Fruit fly (Drosophila melanogaster) whole organism, embryonic: Measurements from ENCODE around the gene CG42449.

ENCODE experiments used
- Bdp1 ChIP-seq: fragments of 200-800 bp; sonication (Bioruptor generic); optimal IDR thresholded peaks from 3 replicates; lab custom pipeline; 2016; ENCODE audit warnings: missing biosample characterization, missing genetic modification characterization
- CG10565 ChIP-seq: fragments of 200-800 bp; sonication (Bioruptor generic); optimal IDR thresholded peaks from 3 replicates; lab custom pipeline; 2016; ENCODE audit warnings: missing biosample characterization, mild to moderate bottlenecking, missing genetic modification characterization
- CG12942 ChIP-seq: fragments of 200-800 bp; sonication (Bioruptor generic); optimal IDR thresholded peaks from 3 replicates; lab custom pipeline; 2016; ENCODE audit warnings: missing biosample characterization, missing genetic modification characterization
- CG13424 ChIP-seq: fragments of 200-800 bp; sonication (Bioruptor generic); optimal IDR thresholded peaks from 2 replicates; lab custom pipeline; 2019; ENCODE audit warnings: missing biosample characterization, mild to moderate bottlenecking, missing genetic modification characterization, moderate library complexity
- CG14441 ChIP-seq: fragments of 200-800 bp; sonication (Bioruptor generic); IDR thresholded peaks from 2 replicates; pipeline ENCODE4 v1.3.6; 2022; ENCODE audit warnings: missing biosample characterization, missing genetic modification characterization
- CG2120 ChIP-seq: fragments of 200-800 bp; sonication (Bioruptor generic); optimal IDR thresholded peaks from 3 replicates; lab custom pipeline; 2016; ENCODE audit warnings: missing biosample characterization, missing genetic modification characterization
- CG2129 ChIP-seq: fragments of 200-800 bp; sonication (Bioruptor generic); IDR thresholded peaks from 2 replicates; pipeline ENCODE4 v1.3.6; 2022; ENCODE audit warnings: missing biosample characterization, missing genetic modification characterization; ENCODE audit not compliant: partially characterized antibody
- CG3065 ChIP-seq: fragments of 200-800 bp; sonication (Bioruptor generic); optimal IDR thresholded peaks from 2 replicates; lab custom pipeline; 2016; ENCODE audit warnings: missing biosample characterization, missing genetic modification characterization
- CG31388 ChIP-seq: fragments of 200-800 bp; sonication (Bioruptor generic); optimal IDR thresholded peaks from 2 replicates; lab custom pipeline; 2016; ENCODE audit warnings: missing biosample characterization, missing genetic modification characterization
- CG4617 ChIP-seq: fragments of 200-800 bp; sonication (Bioruptor generic); optimal IDR thresholded peaks from 3 replicates; lab custom pipeline; 2016; ENCODE audit warnings: missing biosample characterization, missing genetic modification characterization, borderline replicate concordance
- CG6689 ChIP-seq: fragments of 200-800 bp; sonication (Bioruptor generic); IDR thresholded peaks from 2 replicates; pipeline ENCODE4 v1.3.6; 2022; ENCODE audit warnings: missing biosample characterization, missing genetic modification characterization
- CG6765 ChIP-seq: fragments of 200-800 bp; sonication (Bioruptor generic); optimal IDR thresholded peaks from 3 replicates; lab custom pipeline; 2017; ENCODE audit warnings: missing biosample characterization, mild to moderate bottlenecking, missing genetic modification characterization
- CG6791 ChIP-seq: fragments of 200-800 bp; sonication (Bioruptor generic); IDR thresholded peaks from 3 replicates; pipeline ENCODE4 v1.3.6; 2022; ENCODE audit warnings: missing biosample characterization, missing genetic modification characterization; ENCODE audit not compliant: partially characterized antibody
- CG8478 ChIP-seq: fragments of >200 bp; optimal IDR thresholded peaks from 2 replicates; lab custom pipeline; 2018
- CG9727 ChIP-seq: fragments of 200-800 bp; sonication (Bioruptor generic); optimal IDR thresholded peaks from 3 replicates; lab custom pipeline; 2017; ENCODE audit warnings: missing biosample characterization, mild to moderate bottlenecking, missing genetic modification characterization
- CG9932 ChIP-seq: fragments of 200-800 bp; sonication (Bioruptor generic); IDR thresholded peaks from 2 replicates; pipeline ENCODE4 v1.3.6; 2022; ENCODE audit warnings: missing biosample characterization, missing genetic modification characterization
- Deaf1 ChIP-seq: fragments of 200-800 bp; optimal IDR thresholded peaks from 3 replicates; lab custom pipeline; 2019; ENCODE audit warnings: missing biosample characterization, mild to moderate bottlenecking, missing genetic modification characterization, moderate library complexity
- Dip3 ChIP-seq: fragments of 200-800 bp; sonication (Bioruptor generic); optimal IDR thresholded peaks from 3 replicates; lab custom pipeline; 2016; ENCODE audit warnings: missing biosample characterization, missing genetic modification characterization
- Dref ChIP-seq: fragments of 200-800 bp; sonication (Bioruptor generic); IDR thresholded peaks from 2 replicates; pipeline ENCODE4 v1.3.6; 2022; ENCODE audit warnings: missing biosample characterization, missing genetic modification characterization
- Gsc ChIP-seq: fragments of 200-800 bp; sonication (Bioruptor generic); IDR thresholded peaks from 2 replicates; pipeline ENCODE4 v1.3.6; 2022; ENCODE audit warnings: missing biosample characterization, missing genetic modification characterization
- MBD-R2 ChIP-seq: fragments of 200-800 bp; sonication (Bioruptor generic); IDR thresholded peaks from 2 replicates; pipeline ENCODE4 v1.3.6; 2022; ENCODE audit warnings: missing biosample characterization, missing genetic modification characterization
- NC2β ChIP-seq: fragments of 200-800 bp; sonication (Bioruptor generic); optimal IDR thresholded peaks from 2 replicates; lab custom pipeline; 2016; ENCODE audit warnings: missing biosample characterization, missing genetic modification characterization
- Scr ChIP-seq: fragments of 200-800 bp; sonication (Bioruptor generic); IDR thresholded peaks from 2 replicates; pipeline ENCODE4 v1.3.6; 2022; ENCODE audit warnings: missing biosample characterization, missing genetic modification characterization; ENCODE audit not compliant: partially characterized antibody
- chinmo ChIP-seq: fragments of 200-800 bp; sonication (Bioruptor generic); IDR thresholded peaks from 4 replicates; pipeline ENCODE4 v1.3.6; 2022; ENCODE audit warnings: missing biosample characterization, missing genetic modification characterization; ENCODE audit not compliant: partially characterized antibody
- croc ChIP-seq: fragments of 200-800 bp; sonication (Bioruptor generic); conservative IDR thresholded peaks from 3 replicates; pipeline ENCODE4 v1.3.6; 2022; ENCODE audit warnings: missing biosample characterization, missing genetic modification characterization
- dati ChIP-seq: fragments of 200-800 bp; sonication (Bioruptor generic); IDR thresholded peaks from 2 replicates; pipeline ENCODE4 v1.3.6; 2022; ENCODE audit warnings: missing biosample characterization, missing genetic modification characterization
- gem ChIP-seq: fragments of 200-800 bp; sonication (Bioruptor generic); optimal IDR thresholded peaks from 2 replicates; lab custom pipeline; 2019; ENCODE audit warnings: missing biosample characterization, mild to moderate bottlenecking, missing genetic modification characterization, moderate library complexity
- gsb-n ChIP-seq: fragments of 200-800 bp; sonication (Bioruptor generic); optimal IDR thresholded peaks from 3 replicates; lab custom pipeline; 2018; ENCODE audit warnings: missing biosample characterization, mild to moderate bottlenecking, missing genetic modification characterization
- lov ChIP-seq, 2 experiments: fragments of 200-800 bp in 1 of 2; fragments of >200 bp in 1 of 2; sonication (Bioruptor generic) in 1 of 2; IDR thresholded peaks in 1 of 2; optimal IDR thresholded peaks in 1 of 2; 2 replicates in 1 of 2; 3 replicates in 1 of 2; pipeline versions ENCODE4 v1.3.6 to Lab custom; 2017 to 2022; ENCODE audit warnings: missing biosample characterization in 1 of 2, missing genetic modification characterization in 1 of 2
- maf-S ChIP-seq: fragments of 200-800 bp; sonication (Bioruptor generic); optimal IDR thresholded peaks from 2 replicates; lab custom pipeline; 2016; ENCODE audit warnings: missing biosample characterization, missing genetic modification characterization
- pfk ChIP-seq: fragments of 200-800 bp; sonication (Bioruptor generic); optimal IDR thresholded peaks from 2 replicates; lab custom pipeline; 2018; ENCODE audit warnings: missing biosample characterization, mild to moderate bottlenecking, missing genetic modification characterization, moderate library complexity
- pita ChIP-seq: fragments of 200-800 bp; sonication (Bioruptor generic); optimal IDR thresholded peaks from 2 replicates; lab custom pipeline; 2017; ENCODE audit warnings: missing biosample characterization, mild to moderate bottlenecking, missing genetic modification characterization
- pzg ChIP-seq: fragments of 200-800 bp; sonication (Bioruptor generic); optimal IDR thresholded peaks from 3 replicates; lab custom pipeline; 2018; ENCODE audit warnings: missing biosample characterization, mild to moderate bottlenecking, missing genetic modification characterization, moderate library complexity
- ranshi ChIP-seq: fragments of 200-800 bp; sonication (Bioruptor generic); IDR thresholded peaks from 2 replicates; pipeline ENCODE4 v1.3.6; 2022; ENCODE audit warnings: missing biosample characterization, missing genetic modification characterization
- rib ChIP-seq: fragments of 200-800 bp; sonication (Bioruptor generic); IDR thresholded peaks from 2 replicates; pipeline ENCODE4 v1.3.6; 2022; ENCODE audit warnings: missing biosample characterization, missing genetic modification characterization
- row ChIP-seq: fragments of 200-800 bp; sonication (Bioruptor generic); IDR thresholded peaks from 3 replicates; pipeline ENCODE4 v1.3.6; 2022; ENCODE audit warnings: missing biosample characterization, missing genetic modification characterization
- sd ChIP-seq: fragments of 200-800 bp; sonication (Bioruptor generic); optimal IDR thresholded peaks from 3 replicates; lab custom pipeline; 2018; ENCODE audit warnings: missing biosample characterization, mild to moderate bottlenecking, missing genetic modification characterization, moderate library complexity
- sim ChIP-seq: fragments of 200-800 bp; sonication (Bioruptor generic); IDR thresholded peaks from 2 replicates; pipeline ENCODE4 v1.3.6; 2022; ENCODE audit warnings: missing biosample characterization, missing genetic modification characterization
- sna ChIP-seq: fragments of 200-800 bp; sonication (Bioruptor generic); IDR thresholded peaks from 2 replicates; pipeline ENCODE4 v1.3.6; 2022; ENCODE audit warnings: missing biosample characterization, missing genetic modification characterization; ENCODE audit not compliant: partially characterized antibody
- unc-4 ChIP-seq: fragments of 200-800 bp; sonication (Bioruptor generic); IDR thresholded peaks from 2 replicates; pipeline ENCODE4 v1.3.6; 2022; ENCODE audit warnings: missing biosample characterization, missing genetic modification characterization; ENCODE audit not compliant: partially characterized antibody

Gene CG42449

DNA sequence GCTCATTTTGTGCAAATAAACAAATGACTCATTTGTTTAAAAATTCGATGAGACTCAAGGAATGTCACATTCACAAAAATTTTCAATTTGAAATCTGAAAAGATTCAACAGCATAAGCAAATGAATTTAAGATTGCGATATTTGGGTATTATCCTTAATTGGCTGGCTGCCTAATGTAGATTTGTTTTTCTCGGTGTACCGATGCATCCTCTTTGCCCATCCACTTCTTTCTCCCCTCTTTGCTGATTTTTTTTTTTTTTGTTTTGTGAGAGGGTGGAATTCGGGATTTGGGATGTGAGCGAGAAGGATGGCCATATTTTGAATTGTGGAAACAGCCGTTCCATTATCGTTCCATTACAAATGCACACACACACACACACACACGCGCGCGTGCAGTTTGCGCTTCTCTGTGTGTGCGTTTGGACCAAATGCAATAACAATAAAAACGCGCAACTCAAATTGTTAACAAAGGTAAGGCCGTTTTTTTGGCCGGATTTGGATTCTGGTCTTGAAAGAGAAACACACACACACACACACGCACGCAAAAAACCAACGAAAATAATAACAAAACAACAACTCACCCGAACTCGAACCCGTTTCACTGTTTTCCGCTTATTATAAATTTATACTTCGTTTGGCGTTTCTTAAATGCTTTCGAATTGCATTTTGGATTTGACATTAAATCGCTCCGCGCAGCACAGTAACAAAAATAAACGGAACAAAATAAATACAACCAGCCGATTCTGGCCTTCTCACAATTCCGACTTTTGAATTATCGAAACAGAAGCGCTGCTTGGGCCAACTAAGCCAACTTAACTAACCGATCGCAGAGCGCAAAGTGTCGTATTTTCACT is 3.7 kb upstream of the CG42449 start (continued):
- TF ChIP-seq pzg (GFP tag; lab: Kevin White, UChicago) (no peak), sd (tag; lab: Kevin White, UChicago) (no peak), CG6689 (peak; percentile 48; the same call in 1 of the 2 replicates), Dref (GFP tag; lab: Robert Waterston, UW) (no peak), Scr (GFP tag; lab: Robert Waterston, UW) (no peak), Bdp1 (GFP tag; lab: Kevin White, UChicago) (no peak), CG6765 (GFP tag; lab: Kevin White, UChicago) (no peak), CG6791 (GFP tag; lab: Robert Waterston, UW) (no peak), unc-4 (GFP tag; lab: Robert Waterston, UW) (no peak), CG2120 (GFP tag; lab: Kevin White, UChicago) (no peak), CG2129 (no peak), CG9727 (peak; percentile 68), lov (optimal IDR thresholded peaks at IDR 0.05; lab: Kevin White, UChicago) (no peak), lov (GFP tag; IDR thresholded peaks at IDR 0.05; lab: Robert Waterston, UW) (no peak), CG14441 (GFP tag; lab: Robert Waterston, UW) (no peak), sim (GFP tag; lab: Robert Waterston, UW) (peak; percentile 45; the same call in 1 of the 2 replicates), ranshi (no peak), CG9932 (GFP tag; lab: Robert Waterston, UW) (no peak), gem (tag; lab: Kevin White, UChicago) (no peak), MBD-R2 (GFP tag; lab: Robert Waterston, UW) (no peak), CG4617 (GFP tag; lab: Kevin White, UChicago) (no peak), CG8478 (lab: Kevin White, UChicago) (no peak), CG13424 (tag; lab: Kevin White, UChicago) (peak; percentile 38), CG31388 (no peak), Dip3 (no peak), rib (GFP tag; lab: Robert Waterston, UW) (no peak), CG12942 (GFP tag; lab: Kevin White, UChicago) (peak; percentile 15), NC2β (peak; percentile 63), maf-S (GFP tag; lab: Kevin White, UChicago) (no peak), pita (GFP tag; lab: Kevin White, UChicago) (no peak), gsb-n (tag; lab: Kevin White, UChicago) (peak; percentile 46), pfk (GFP tag; lab: Kevin White, UChicago) (peak; percentile 87), CG10565 (GFP tag; lab: Kevin White, UChicago) (no peak), chinmo (no peak), row (GFP tag; lab: Robert Waterston, UW) (peak; percentile 48; the same call in 1 of the 3 replicates), sna (GFP tag; lab: Robert Waterston, UW) (no peak), Gsc (GFP tag; lab: Robert Waterston, UW) (no peak), Deaf1 (tag; lab: Kevin White, UChicago) (peak; percentile 26), croc (peak; percentile 41; the same call in 1 of the 3 replicates), dati (no peak), CG3065 (GFP tag; lab: Kevin White, UChicago) (no peak)
